Worm (Caenorhabditis elegans): ENCODE measurements around the gene C45G9.9.
"Not testable (repeated sequence)": the region's sequence is repeated elsewhere in the genome, so short reads cannot be mapped to it uniquely, and the experiment has no call there.

Gene C45G9.9

DNA sequence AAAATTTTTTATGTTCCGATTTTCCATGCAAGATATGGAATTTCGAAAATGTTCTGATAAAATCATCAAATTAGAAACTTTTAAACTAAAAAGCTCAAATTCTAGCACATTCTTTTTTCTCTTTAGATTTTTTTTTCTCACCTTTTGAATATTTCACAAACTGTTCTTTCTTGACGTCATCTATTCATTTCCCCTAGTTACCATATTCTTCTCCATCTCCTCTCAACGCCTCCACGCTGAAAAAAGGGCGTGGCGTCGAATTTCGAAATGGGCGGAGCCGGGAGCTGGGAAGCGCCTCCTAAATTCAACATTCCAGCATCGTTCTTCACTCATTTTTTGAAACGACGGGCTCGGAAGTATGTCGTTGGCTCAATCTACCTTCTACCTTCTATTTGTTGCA lies 13.5 kb downstream of the C45G9.9 start, which contains the start of gene nlp-43:
Gene nlp-43, plus strand, starts transcription at position 301 of the 400 bp plus-strand sequence.
- no peak for TF ChIP-seq sma-9 (GFP tag; optimal IDR thresholded peaks at IDR 0.05)
- TF ChIP-seq sma-9 (tag; optimal IDR thresholded peaks at IDR 0.05) = no peak
- TF ChIP-seq nhr-23 (tag; optimal IDR thresholded peaks at IDR 0.05) = no peak
- no peak for TF ChIP-seq C34F6.9 (tag; optimal IDR thresholded peaks at IDR 0.05)
- no peak for TF ChIP-seq nhr-25 (tag; optimal IDR thresholded peaks at IDR 0.05)
- TF ChIP-seq snpc-4 (tag; optimal IDR thresholded peaks at IDR 0.05) = no peak
- TF ChIP-seq lin-11 (tag; optimal IDR thresholded peaks at IDR 0.05) = no peak
- no peak for TF ChIP-seq blmp-1 (tag; optimal IDR thresholded peaks at IDR 0.05; ENCODE audit: insufficient read depth)
- no peak for TF ChIP-seq nhr-237 (tag; optimal IDR thresholded peaks at IDR 0.05)
- TF ChIP-seq ztf-4 (tag; optimal IDR thresholded peaks at IDR 0.05) = no peak
- TF ChIP-seq fos-1 (tag; optimal IDR thresholded peaks at IDR 0.05) = no peak
- TF ChIP-seq gmeb-1 (tag; optimal IDR thresholded peaks at IDR 0.05) = no peak
- no peak for TF ChIP-seq ztf-1 (GFP tag; conservative IDR thresholded peaks at IDR 0.05)
- no peak for TF ChIP-seq dmd-4 (tag; optimal IDR thresholded peaks at IDR 0.05)
- no peak for TF ChIP-seq nhr-77 (tag; optimal IDR thresholded peaks at IDR 0.05)
- TF ChIP-seq lin-13 (GFP tag; optimal IDR thresholded peaks at IDR 0.05) = no peak

DNA sequence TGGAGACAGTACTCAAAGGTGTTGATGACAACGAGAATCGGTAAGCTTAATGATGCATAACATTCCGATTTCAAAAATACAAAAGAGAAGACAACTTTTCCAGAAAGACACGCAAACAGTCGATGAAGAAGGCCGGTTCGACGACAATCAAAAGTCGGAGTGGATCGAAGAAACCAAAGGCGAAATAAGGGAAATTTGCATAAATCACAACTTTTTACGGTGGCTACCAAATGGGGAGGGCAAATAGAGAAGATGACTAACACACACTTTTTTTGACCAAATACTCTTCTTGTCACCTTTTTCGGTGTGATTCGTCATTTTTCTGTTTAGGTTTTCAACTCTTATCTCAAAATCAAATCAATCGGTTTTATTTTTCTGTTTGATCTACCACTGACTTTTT lies 19.5 kb downstream of the C45G9.9 start, which contains the start of gene C45G9.6:
Gene C45G9.6, plus strand, starts transcription at position 301 of the 400 bp plus-strand sequence.
- TF ChIP-seq Y55F3AM.14 (GFP tag; optimal IDR thresholded peaks at IDR 0.05) (no peak), egl-27 (tag; optimal IDR thresholded peaks at IDR 0.05) (no peak), R02D3.7 (tag; optimal IDR thresholded peaks at IDR 0.05) (no peak), C34F6.9 (tag; optimal IDR thresholded peaks at IDR 0.05) (no peak), nhr-12 (tag; optimal IDR thresholded peaks at IDR 0.05) (no peak), lin-39 (tag; optimal IDR thresholded peaks at IDR 0.05) (no peak), unc-62 (GFP tag; optimal IDR thresholded peaks at IDR 0.05) (no peak)

DNA sequence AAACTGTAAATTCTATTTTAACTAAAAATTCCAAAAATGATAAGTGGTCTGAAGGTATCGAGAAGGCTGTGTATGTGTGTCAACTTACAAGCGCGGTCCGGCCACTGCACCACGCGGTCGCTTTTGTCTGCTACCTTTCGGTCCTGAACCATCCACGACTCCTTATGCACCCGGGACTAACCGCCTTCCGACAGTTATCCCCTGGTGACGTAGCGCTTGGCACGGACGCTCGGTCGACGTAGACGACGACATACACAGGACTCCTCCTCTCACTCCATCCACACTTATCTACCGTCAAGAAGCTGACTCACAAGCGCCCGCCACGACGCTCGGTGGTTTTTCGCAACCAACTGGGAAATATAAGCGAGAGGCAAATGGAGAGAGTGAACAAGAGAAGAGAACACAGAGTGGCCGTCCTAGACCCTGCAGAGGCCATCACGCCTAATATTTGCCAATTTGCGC lies 24.2 kb downstream of the C45G9.9 start:
- TF ChIP-seq unc-55 (GFP tag; optimal IDR thresholded peaks at IDR 0.05) (peak; percentile 45), gmeb-1 (tag; optimal IDR thresholded peaks at IDR 0.05) (peak; percentile 47), nhr-21 (tag; optimal IDR thresholded peaks at IDR 0.05) (peak; percentile 77), lsy-2 (tag; optimal IDR thresholded peaks at IDR 0.05) (peak; percentile 66 to 72), lin-11 (tag; optimal IDR thresholded peaks at IDR 0.05) (peak; percentile 49), snpc-4 (tag; optimal IDR thresholded peaks at IDR 0.05) (peak; percentile 27), crh-2 (tag; optimal IDR thresholded peaks at IDR 0.05) (peak; percentile 77), mdl-1 (tag; optimal IDR thresholded peaks at IDR 0.05) (peak in 1 of 2 experiments; percentile 43), fos-1 (tag; optimal IDR thresholded peaks at IDR 0.05) (peak; percentile 88), sma-3 (GFP tag; optimal IDR thresholded peaks at IDR 0.05) (peak; percentile 75), lin-13 (GFP tag; optimal IDR thresholded peaks at IDR 0.05) (peak; percentile 76), sma-9 (GFP tag; optimal IDR thresholded peaks at IDR 0.05) (peak; percentile 50), C34F6.9 (tag; optimal IDR thresholded peaks at IDR 0.05) (peak; percentile 30), sem-4 (tag; optimal IDR thresholded peaks at IDR 0.05) (peak; percentile 47), egl-27 (tag; optimal IDR thresholded peaks at IDR 0.05) (peak; percentile 24), F13H6.1 (tag; optimal IDR thresholded peaks at IDR 0.05) (peak; percentile 89), Y55F3AM.14 (GFP tag; optimal IDR thresholded peaks at IDR 0.05) (peak; percentile 70), mab-5 (tag; optimal IDR thresholded peaks at IDR 0.05) (peak; percentile 7), nhr-129 (tag; optimal IDR thresholded peaks at IDR 0.05) (peak; percentile 49), ztf-4 (tag; optimal IDR thresholded peaks at IDR 0.05) (peak; percentile 28), nhr-25 (tag; optimal IDR thresholded peaks at IDR 0.05) (peak; percentile 50)
- not testable (repeated sequence) for TF ChIP-seq sma-9 (tag; optimal IDR thresholded peaks at IDR 0.05)

DNA sequence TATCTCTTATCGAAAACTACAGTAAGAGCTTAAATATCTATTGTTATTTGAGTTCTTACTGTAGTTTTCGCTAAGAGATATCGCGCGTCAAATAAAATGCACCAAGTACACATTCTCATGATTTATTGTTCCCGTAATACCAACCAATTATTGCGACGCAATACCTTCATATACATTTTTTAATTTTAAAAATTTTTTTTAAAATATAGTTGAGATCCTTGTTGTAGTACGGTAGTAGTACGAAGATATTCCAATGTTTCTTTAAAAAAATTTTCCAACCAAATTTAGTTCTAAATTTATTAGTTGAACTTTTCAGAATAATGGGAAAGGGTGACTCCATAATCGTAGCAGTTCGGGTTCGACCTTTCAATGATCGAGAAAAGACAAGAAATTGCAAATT lies 25.0 kb downstream of the C45G9.9 start, which contains the start of gene klp-6:
Gene klp-6, plus strand, starts transcription at position 301 of the 400 bp plus-strand sequence.
- TF ChIP-seq ama-1 (optimal IDR thresholded peaks at IDR 0.05) (no peak), gmeb-1 (tag; optimal IDR thresholded peaks at IDR 0.05) (no peak), nhr-11 (tag; optimal IDR thresholded peaks at IDR 0.05) (no peak), unc-62 (GFP tag; optimal IDR thresholded peaks at IDR 0.05) (no peak), crh-2 (tag; optimal IDR thresholded peaks at IDR 0.05) (no peak), fos-1 (tag; optimal IDR thresholded peaks at IDR 0.05) (no peak), mbf-1 (tag; optimal IDR thresholded peaks at IDR 0.05) (no peak), elt-1 (tag; optimal IDR thresholded peaks at IDR 0.05) (no peak), sma-3 (GFP tag; optimal IDR thresholded peaks at IDR 0.05) (no peak), C34F6.9 (tag; optimal IDR thresholded peaks at IDR 0.05) (no peak)

Measured in whole organism, L2 larva.